Fruit fly (Drosophila melanogaster) whole organism, prepupa: ENCODE data around the gene CG46059.

Experiments used
- Blimp-1 ChIP-seq: fragments of 200-800 bp; sonication (Bioruptor generic); optimal IDR thresholded peaks from 3 replicates; lab custom pipeline; 2017; ENCODE audit warnings: missing biosample characterization, missing genetic modification characterization, mild to moderate bottlenecking, moderate library complexity, missing genetic modification reagents
- CG32006 ChIP-seq: fragments of 200-800 bp; sonication (Bioruptor generic); optimal IDR thresholded peaks from 3 replicates; lab custom pipeline; 2017; ENCODE audit warnings: missing biosample characterization, mild to moderate bottlenecking, missing genetic modification characterization
- CG6792 ChIP-seq: fragments of 200-800 bp; sonication (Bioruptor generic); optimal IDR thresholded peaks from 3 replicates; lab custom pipeline; 2016; ENCODE audit warnings: missing biosample characterization, missing genetic modification characterization
- CG7368 ChIP-seq: fragments of 200-800 bp; sonication (Bioruptor generic); optimal IDR thresholded peaks from 3 replicates; lab custom pipeline; 2016; ENCODE audit warnings: missing biosample characterization, missing genetic modification characterization
- Eip78C ChIP-seq: fragments of 200-800 bp; sonication (Bioruptor generic); peaks from one replicate; lab custom pipeline; 2016; ENCODE audit warnings: missing biosample characterization, missing genetic modification characterization
- Eip93F ChIP-seq: fragments of 200-800 bp; sonication (Bioruptor generic); optimal IDR thresholded peaks from 2 replicates; lab custom pipeline; 2016; ENCODE audit warnings: missing biosample characterization, mild to moderate bottlenecking, missing genetic modification characterization
- Lpt ChIP-seq: fragments of 200-800 bp; sonication (Bioruptor generic); optimal IDR thresholded peaks from 3 replicates; lab custom pipeline; 2016; ENCODE audit warnings: missing biosample characterization, missing genetic modification characterization
- Met ChIP-seq: fragments of 200-800 bp; sonication (Bioruptor generic); optimal IDR thresholded peaks from 3 replicates; lab custom pipeline; 2016; ENCODE audit warnings: missing biosample characterization, missing genetic modification characterization
- fd85E ChIP-seq: fragments of 200-800 bp; sonication (Bioruptor generic); optimal IDR thresholded peaks from 3 replicates; lab custom pipeline; 2016; ENCODE audit warnings: missing biosample characterization, missing genetic modification characterization
- svp ChIP-seq: fragments of 200-800 bp; sonication (Bioruptor generic); peaks from one replicate; lab custom pipeline; 2016; ENCODE audit warnings: missing biosample characterization, missing genetic modification characterization

DNA sequence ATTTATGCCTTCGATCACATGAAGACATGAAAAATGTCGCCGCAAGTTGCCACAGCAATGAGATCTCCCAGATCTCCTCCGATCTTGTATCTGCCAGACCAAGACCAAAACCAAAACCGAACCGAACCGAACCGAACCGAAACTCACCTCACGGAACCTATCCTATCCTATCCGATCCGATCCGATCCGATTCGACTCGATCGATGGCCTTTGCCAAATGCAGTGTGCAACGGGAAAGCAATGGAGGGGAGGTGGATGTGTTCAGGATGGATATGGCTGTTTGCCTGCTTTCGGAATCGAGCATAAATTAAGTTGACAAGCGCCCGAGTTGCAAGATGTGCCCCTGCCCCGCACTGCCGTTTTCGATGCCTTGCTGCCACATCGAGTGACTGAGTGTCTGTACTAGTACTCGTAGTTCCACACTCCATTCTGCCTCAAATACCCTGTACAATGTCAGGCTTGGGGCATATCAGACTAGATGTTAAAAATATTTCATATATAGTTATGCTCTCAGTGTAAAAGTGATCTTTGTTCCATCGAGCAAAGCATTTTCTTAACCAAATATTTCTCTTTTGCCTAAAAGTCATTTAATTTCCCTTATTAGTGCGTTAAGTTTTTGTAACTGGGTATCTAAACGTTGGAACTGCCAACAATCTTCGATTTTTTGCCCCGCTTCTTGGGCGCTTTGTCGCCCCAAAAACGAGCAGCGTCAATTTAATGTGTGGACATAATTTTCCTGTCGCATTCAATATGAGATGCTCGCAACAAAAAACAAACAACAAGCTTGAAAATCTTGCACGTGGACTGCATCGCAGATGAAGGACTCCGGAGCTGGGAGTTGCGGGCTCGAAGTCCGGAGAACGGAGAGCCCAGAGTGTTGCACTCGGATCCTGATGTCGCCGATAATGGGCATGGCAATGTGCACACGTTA lies 42.7 kb upstream of the CG46059 start:
- TF ChIP-seq Eip93F (peak; percentile 34), CG7368 (peak; percentile 83), Eip78C (peak; percentile 99), Blimp-1 (GFP tag; lab: Kevin White, UChicago) (no peak), CG6792 (GFP tag; lab: Kevin White, UChicago) (peak; percentile 91), svp (GFP tag; lab: Kevin White, UChicago) (peak; percentile 92), CG32006 (GFP tag; lab: Kevin White, UChicago) (peak; percentile 96), fd85E (GFP tag; lab: Kevin White, UChicago) (peak; percentile 46), Lpt (peak; percentile 92), Met (peak; percentile 82)
